Worm (Caenorhabditis elegans) whole organism, late embryonic: ENCODE measurements around the gene T27A1.3.

Experiments
- dve-1 ChIP-seq: sonication (generic microtip); optimal IDR thresholded peaks from 2 replicates; lab custom pipeline; 2017; ENCODE audit warnings: antibody characterized with exemption, mild to moderate bottlenecking, missing genetic modification characterization, missing compliant biosample characterization
- fkh-10 ChIP-seq: fragments of 150-350 bp; optimal IDR thresholded peaks from 2 replicates; lab custom pipeline; 2014; ENCODE audit warnings: missing biosample characterization, missing genetic modification reagents, missing genetic modification characterization
- hlh-30 ChIP-seq: sonication (generic microtip); optimal IDR thresholded peaks from 2 replicates; lab custom pipeline; 2017; ENCODE audit warnings: antibody characterized with exemption, missing genetic modification characterization, missing compliant biosample characterization; ENCODE audit not compliant: insufficient read depth
- pat-9 ChIP-seq: fragments of 200-800 bp; sonication (Bioruptor generic); optimal IDR thresholded peaks from 2 replicates; lab custom pipeline; 2018; ENCODE audit warnings: mild to moderate bottlenecking, missing genetic modification characterization, moderate library complexity, missing compliant biosample characterization
- pax-1 ChIP-seq: fragments of 150-350 bp; optimal IDR thresholded peaks from 2 replicates; lab custom pipeline; 2014; ENCODE audit warnings: missing biosample characterization, missing genetic modification characterization
- sox-4 ChIP-seq: sonication (generic microtip); optimal IDR thresholded peaks from 2 replicates; lab custom pipeline; 2017; ENCODE audit warnings: mild to moderate bottlenecking, missing genetic modification characterization, inconsistent platforms, missing compliant biosample characterization
- unc-55 ChIP-seq: sonication (generic microtip); optimal IDR thresholded peaks from 2 replicates; lab custom pipeline; 2017; ENCODE audit warnings: missing biosample characterization, missing genetic modification reagents, missing genetic modification characterization

DNA sequence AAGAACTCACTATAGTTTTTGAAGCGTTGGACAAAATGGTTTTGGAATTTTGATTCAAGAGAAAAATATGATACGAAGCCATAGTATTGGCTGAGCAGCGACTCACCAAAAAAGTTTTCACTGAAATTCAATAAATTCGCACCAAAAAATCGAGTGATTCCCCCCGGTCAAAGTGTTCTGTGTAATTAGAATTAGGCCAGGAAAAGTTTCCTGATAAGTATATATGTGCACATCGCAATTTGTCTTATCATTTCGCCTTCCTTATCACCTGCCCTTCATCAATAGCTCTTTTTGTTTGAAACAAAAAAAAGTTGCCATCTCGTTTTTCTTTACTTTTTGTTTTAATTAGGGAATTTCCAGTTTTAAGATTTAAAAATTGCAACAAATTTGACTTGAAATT is 13.6 kb upstream of the T27A1.3 start:
- TF ChIP-seq pax-1 (tag; lab: Kevin White, UChicago) (no peak), pat-9 (no peak), hlh-30 (tag; lab: Kevin White, UChicago) (no peak), sox-4 (tag; lab: Kevin White, UChicago) (no peak), fkh-10 (no peak), unc-55 (GFP tag; lab: Kevin White, UChicago) (no peak), dve-1 (tag; lab: Kevin White, UChicago) (no peak)
